Worm (Caenorhabditis elegans) whole organism, L4/young adult: ENCODE data around the gene fbxb-91.

Experiments
- W03F9.2 ChIP-seq: fragments of 150-350 bp; optimal IDR thresholded peaks from 2 replicates; lab custom pipeline; 2014; ENCODE audit warnings: missing biosample characterization, missing genetic modification characterization
- dao-5 ChIP-seq: sonication (generic microtip); optimal IDR thresholded peaks from 2 replicates; lab custom pipeline; 2016; ENCODE audit warnings: missing genotype, missing genetic modification characterization, moderate library complexity, missing compliant biosample characterization
- him-1 ChIP-seq: sonication (generic microtip); optimal IDR thresholded peaks from 2 replicates; lab custom pipeline; 2016; ENCODE audit warnings: missing genotype, missing genetic modification reagents, missing genetic modification characterization, missing compliant biosample characterization

The fbxb-91 gene

ce11 chrII:3750685-3751084 lies at the start of gene fbxb-91:
fbxb-91 (minus strand) TSS chrII:3750785.
- TF ChIP-seq him-1 (tag; lab: Kevin White, UChicago) (no peak), dao-5 (tag; lab: Kevin White, UChicago) (no peak), W03F9.2 (tag; lab: Kevin White, UChicago) (no peak)

- TF ChIP-seq W03F9.2 (tag; lab: Kevin White, UChicago), result no peak
Observed at ce11 chrII:3795323-3795722, 44.7 kb upstream of the fbxb-91 start, which contains the start of gene Y8A9A.2. Y8A9A.2 (plus strand) TSS chrII:3795623.

ce11 chrII:3793336-3793735 lies 42.8 kb upstream of the fbxb-91 start, which contains the start of gene fbxb-99:
fbxb-99 (minus strand) TSS chrII:3793436.
- TF ChIP-seq dao-5 (tag; lab: Kevin White, UChicago) (no peak), W03F9.2 (tag; lab: Kevin White, UChicago) (no peak), him-1 (tag; lab: Kevin White, UChicago) (no peak)

ce11 chrII:3788356-3788962 lies 37.9 kb upstream of the fbxb-91 start:
- TF ChIP-seq him-1 (tag; lab: Kevin White, UChicago) (no peak), W03F9.2 (tag; lab: Kevin White, UChicago) (no peak), dao-5 (tag; lab: Kevin White, UChicago) (no peak)

ce11 chrII:3787151-3787550 lies 36.6 kb upstream of the fbxb-91 start, which contains the start of gene T24E12.13:
T24E12.13 (plus strand) TSS chrII:3787451.
- TF ChIP-seq dao-5 (tag; lab: Kevin White, UChicago) (no peak), W03F9.2 (tag; lab: Kevin White, UChicago) (no peak), him-1 (tag; lab: Kevin White, UChicago) (no peak)

ce11 chrII:3786538-3786937 lies 36.0 kb upstream of the fbxb-91 start:
- TF ChIP-seq W03F9.2 (tag; lab: Kevin White, UChicago) (no peak), dao-5 (tag; lab: Kevin White, UChicago) (no peak), him-1 (tag; lab: Kevin White, UChicago) (no peak)

ce11 chrII:3785756-3786155 lies 35.2 kb upstream of the fbxb-91 start:
- no peak for TF ChIP-seq dao-5 (tag; lab: Kevin White, UChicago)
- TF ChIP-seq W03F9.2 (tag; lab: Kevin White, UChicago), result no peak
- no peak for TF ChIP-seq him-1 (tag; lab: Kevin White, UChicago)

ce11 chrII:3785257-3785656 lies 34.7 kb upstream of the fbxb-91 start, which contains the start of gene T24E12.1:
T24E12.1 (plus strand) TSS chrII:3785557.
- TF ChIP-seq dao-5 (tag; lab: Kevin White, UChicago) (no peak), W03F9.2 (tag; lab: Kevin White, UChicago) (no peak), him-1 (tag; lab: Kevin White, UChicago) (no peak)

- TF ChIP-seq W03F9.2 (tag; lab: Kevin White, UChicago), result no peak
- no peak for TF ChIP-seq him-1 (tag; lab: Kevin White, UChicago)
- TF ChIP-seq dao-5 (tag; lab: Kevin White, UChicago), result no peak
Observed at ce11 chrII:3782309-3783000, 31.9 kb upstream of the fbxb-91 start, which contains the start of gene T24E12.2. T24E12.2 (plus strand) TSS chrII:3782950.

ce11 chrII:3781238-3781637 lies 30.7 kb upstream of the fbxb-91 start:
- TF ChIP-seq W03F9.2 (tag; lab: Kevin White, UChicago) (no peak), him-1 (tag; lab: Kevin White, UChicago) (no peak), dao-5 (tag; lab: Kevin White, UChicago) (no peak)

- TF ChIP-seq dao-5 (tag; lab: Kevin White, UChicago) (no peak), him-1 (tag; lab: Kevin White, UChicago) (no peak), W03F9.2 (tag; lab: Kevin White, UChicago) (no peak)
Observed at ce11 chrII:3779463-3779862, 28.9 kb upstream of the fbxb-91 start, which contains the start of gene T24E12.11. T24E12.11 (minus strand) TSS chrII:3779563.

- TF ChIP-seq W03F9.2 (tag; lab: Kevin White, UChicago) (no peak), dao-5 (tag; lab: Kevin White, UChicago) (no peak), him-1 (tag; lab: Kevin White, UChicago) (no peak)
Observed at ce11 chrII:3777802-3778201, 27.2 kb upstream of the fbxb-91 start.

- no peak for TF ChIP-seq him-1 (tag; lab: Kevin White, UChicago)
- TF ChIP-seq dao-5 (tag; lab: Kevin White, UChicago), result no peak
- no peak for TF ChIP-seq W03F9.2 (tag; lab: Kevin White, UChicago)
Observed at ce11 chrII:3775719-3776118, 25.1 kb upstream of the fbxb-91 start, which contains the start of gene T24E12.3. T24E12.3 (plus strand) TSS chrII:3776019.
